Worm (Caenorhabditis elegans) whole organism, mixed stage, embryonic: ENCODE measurements around the gene cdc-48.1.

Experiments used
- sptf-1 ChIP-seq: sonication (generic microtip); optimal IDR thresholded peaks from 2 replicates; lab custom pipeline; 2017; ENCODE audit warnings: mild to moderate bottlenecking, missing genetic modification characterization, moderate library complexity, missing compliant biosample characterization
- unc-39 ChIP-seq: fragments of 150-350 bp; optimal IDR thresholded peaks from 2 replicates; lab custom pipeline; 2014; ENCODE audit warnings: missing biosample characterization, missing genetic modification characterization

- TF ChIP-seq sptf-1 (tag; lab: Kevin White, UChicago) (no peak), unc-39 (tag; lab: Kevin White, UChicago) (no peak)
These were observed 8.2 kb downstream of the cdc-48.1 start, which contains the start of gene mnk-1 for ce11 chrII:10554972-10555371.
